Fruit fly (Drosophila melanogaster) whole organism, embryonic: ENCODE data around the gene BBIP1.

Experiments used
- Atf-2 ChIP-seq: fragments of 200-800 bp; sonication (Bioruptor generic); optimal IDR thresholded peaks from 2 replicates; lab custom pipeline; 2016; ENCODE audit warnings: missing biosample characterization, missing genetic modification characterization
- Atf6 ChIP-seq: fragments of 200-800 bp; sonication (Bioruptor generic); IDR thresholded peaks from 2 replicates; pipeline ENCODE4 v1.3.6; 2022; ENCODE audit warnings: missing biosample characterization, missing genetic modification characterization
- CG10565 ChIP-seq: fragments of 200-800 bp; sonication (Bioruptor generic); optimal IDR thresholded peaks from 3 replicates; lab custom pipeline; 2016; ENCODE audit warnings: missing biosample characterization, mild to moderate bottlenecking, missing genetic modification characterization
- CG12942 ChIP-seq: fragments of 200-800 bp; sonication (Bioruptor generic); optimal IDR thresholded peaks from 3 replicates; lab custom pipeline; 2016; ENCODE audit warnings: missing biosample characterization, missing genetic modification characterization
- CG13287 ChIP-seq: fragments of 200-800 bp; sonication (Bioruptor generic); IDR thresholded peaks from 2 replicates; pipeline ENCODE4 v1.3.6; 2022; ENCODE audit warnings: missing biosample characterization, missing genetic modification characterization; ENCODE audit not compliant: partially characterized antibody
- CG14014 ChIP-seq: fragments of 200-800 bp; sonication (Bioruptor generic); IDR thresholded peaks from 2 replicates; pipeline ENCODE4 v1.3.6; 2022; ENCODE audit warnings: missing biosample characterization, missing genetic modification characterization
- CG14710 ChIP-seq: fragments of 200-800 bp; sonication (Bioruptor generic); optimal IDR thresholded peaks from 3 replicates; lab custom pipeline; 2019; ENCODE audit warnings: missing biosample characterization, mild to moderate bottlenecking, missing genetic modification characterization, moderate library complexity
- CG17359 ChIP-seq: fragments of 200-800 bp; sonication (Bioruptor generic); optimal IDR thresholded peaks from 3 replicates; lab custom pipeline; 2018; ENCODE audit warnings: missing biosample characterization, mild to moderate bottlenecking, missing genetic modification characterization, moderate library complexity
- CG17802 ChIP-seq: fragments of 200-800 bp; sonication (Bioruptor generic); optimal IDR thresholded peaks from 2 replicates; lab custom pipeline; 2018; ENCODE audit warnings: missing biosample characterization, mild to moderate bottlenecking, missing genetic modification characterization, moderate library complexity
- CG30403 ChIP-seq: fragments of 200-800 bp; sonication (Bioruptor generic); optimal IDR thresholded peaks from 3 replicates; lab custom pipeline; 2016; ENCODE audit warnings: missing biosample characterization, missing genetic modification characterization
- CG31224 ChIP-seq: fragments of 200-800 bp; sonication (Bioruptor generic); IDR thresholded peaks from 2 replicates; pipeline ENCODE4 v1.3.6; 2022; ENCODE audit warnings: missing biosample characterization, missing genetic modification characterization
- CG3281 ChIP-seq: fragments of 200-800 bp; sonication (Bioruptor generic); optimal IDR thresholded peaks from 3 replicates; lab custom pipeline; 2017; ENCODE audit warnings: missing biosample characterization, mild to moderate bottlenecking, missing genetic modification characterization
- CG33213 ChIP-seq: fragments of 200-800 bp; sonication (Bioruptor generic); optimal IDR thresholded peaks from 3 replicates; lab custom pipeline; 2016; ENCODE audit warnings: missing biosample characterization, missing genetic modification characterization
- CG5245 ChIP-seq: fragments of 200-800 bp; sonication (Bioruptor generic); optimal IDR thresholded peaks from 3 replicates; lab custom pipeline; 2016; ENCODE audit warnings: missing biosample characterization, missing genetic modification characterization
- CG8089 ChIP-seq: fragments of 200-800 bp; sonication (Bioruptor generic); optimal IDR thresholded peaks from 3 replicates; lab custom pipeline; 2016; ENCODE audit warnings: missing biosample characterization, missing genetic modification characterization
- CG8359 ChIP-seq: fragments of 200-800 bp; sonication (Bioruptor generic); optimal IDR thresholded peaks from 2 replicates; lab custom pipeline; 2017; ENCODE audit warnings: missing biosample characterization, mild to moderate bottlenecking, missing genetic modification characterization, borderline replicate concordance
- CG8388 ChIP-seq: fragments of 200-800 bp; sonication (Bioruptor generic); optimal IDR thresholded peaks from 2 replicates; lab custom pipeline; 2019; ENCODE audit warnings: missing biosample characterization, mild to moderate bottlenecking, missing genetic modification characterization, moderate library complexity
- CG9609 ChIP-seq: fragments of 200-800 bp; sonication (Bioruptor generic); optimal IDR thresholded peaks from 3 replicates; lab custom pipeline; 2016; ENCODE audit warnings: missing biosample characterization, missing genetic modification characterization
- Dip2 ChIP-seq: fragments of 200-800 bp; sonication (Bioruptor generic); IDR thresholded peaks from 2 replicates; pipeline ENCODE4 v1.3.6; 2022; ENCODE audit warnings: missing biosample characterization, missing genetic modification characterization
- Ets97D ChIP-seq: fragments of 200-800 bp; sonication (Bioruptor generic); optimal IDR thresholded peaks from 3 replicates; lab custom pipeline; 2016; ENCODE audit warnings: missing biosample characterization, missing genetic modification characterization
- HLH3B ChIP-seq: fragments of 200-800 bp; sonication (Bioruptor generic); IDR thresholded peaks from 2 replicates; pipeline ENCODE4 v1.3.6; 2022; ENCODE audit warnings: missing biosample characterization, missing genetic modification characterization
- Kr ChIP-seq: fragments of 200-800 bp; sonication (Bioruptor generic); optimal IDR thresholded peaks from 2 replicates; lab custom pipeline; 2017; ENCODE audit warnings: missing biosample characterization, mild to moderate bottlenecking, missing genetic modification characterization
- MBD-R2 ChIP-seq: fragments of 200-800 bp; sonication (Bioruptor generic); IDR thresholded peaks from 2 replicates; pipeline ENCODE4 v1.3.6; 2022; ENCODE audit warnings: missing biosample characterization, missing genetic modification characterization
- Neu2 ChIP-seq: fragments of 200-800 bp; sonication (Bioruptor generic); optimal IDR thresholded peaks from 3 replicates; lab custom pipeline; 2016; ENCODE audit warnings: missing biosample characterization, missing genetic modification characterization, borderline replicate concordance
- Oaz ChIP-seq: fragments of 200-800 bp; sonication (Bioruptor generic); IDR thresholded peaks from 2 replicates; pipeline ENCODE4 v1.3.6; 2022; ENCODE audit warnings: missing biosample characterization, missing genetic modification characterization
- Opbp ChIP-seq: fragments of 200-800 bp; sonication (Bioruptor generic); IDR thresholded peaks from 3 replicates; pipeline ENCODE4 v1.3.6; 2022; ENCODE audit warnings: missing biosample characterization, missing genetic modification characterization; ENCODE audit not compliant: partially characterized antibody
- Vsx1 ChIP-seq: fragments of 200-800 bp; sonication (Bioruptor generic); optimal IDR thresholded peaks from 2 replicates; lab custom pipeline; 2017; ENCODE audit warnings: missing biosample characterization, mild to moderate bottlenecking, missing genetic modification characterization, missing genetic modification reagents
- al ChIP-seq: fragments of 200-800 bp; sonication (Bioruptor generic); IDR thresholded peaks from 2 replicates; pipeline ENCODE4 v1.3.6; 2022; ENCODE audit warnings: missing biosample characterization, missing genetic modification characterization
- amos ChIP-seq: fragments of 200-800 bp; sonication (Bioruptor generic); IDR thresholded peaks from 2 replicates; pipeline ENCODE4 v1.3.6; 2022; ENCODE audit warnings: missing biosample characterization, missing genetic modification characterization; ENCODE audit not compliant: partially characterized antibody
- bigmax ChIP-seq: fragments of 200-800 bp; sonication (Bioruptor generic); optimal IDR thresholded peaks from 2 replicates; lab custom pipeline; 2018; ENCODE audit warnings: missing biosample characterization, mild to moderate bottlenecking, missing genetic modification characterization
- cg ChIP-seq: fragments of 200-800 bp; sonication (Bioruptor generic); optimal IDR thresholded peaks from 3 replicates; lab custom pipeline; 2019; ENCODE audit warnings: missing biosample characterization, mild to moderate bottlenecking, missing genetic modification characterization, moderate library complexity
- chinmo ChIP-seq: fragments of 200-800 bp; sonication (Bioruptor generic); IDR thresholded peaks from 4 replicates; pipeline ENCODE4 v1.3.6; 2022; ENCODE audit warnings: missing biosample characterization, missing genetic modification characterization; ENCODE audit not compliant: partially characterized antibody
- corto ChIP-seq: fragments of 200-800 bp; sonication (Bioruptor generic); optimal IDR thresholded peaks from 2 replicates; lab custom pipeline; 2016; ENCODE audit warnings: missing biosample characterization, mild to moderate bottlenecking, missing genetic modification characterization, moderate library complexity
- croc ChIP-seq: fragments of 200-800 bp; sonication (Bioruptor generic); conservative IDR thresholded peaks from 3 replicates; pipeline ENCODE4 v1.3.6; 2022; ENCODE audit warnings: missing biosample characterization, missing genetic modification characterization
- esg ChIP-seq: fragments of 200-800 bp; sonication (Bioruptor generic); conservative IDR thresholded peaks from 2 replicates; pipeline ENCODE4 v1.3.6; 2022; ENCODE audit warnings: missing biosample characterization, missing genetic modification characterization
- fd3F ChIP-seq: fragments of 200-800 bp; sonication (Bioruptor generic); optimal IDR thresholded peaks from 2 replicates; lab custom pipeline; 2018; ENCODE audit warnings: missing biosample characterization, mild to moderate bottlenecking, missing genetic modification characterization, moderate library complexity
- fru ChIP-seq: fragments of >200 bp; optimal IDR thresholded peaks from 2 replicates; lab custom pipeline; 2017
- hb ChIP-seq: fragments of 200-800 bp; sonication (Bioruptor generic); IDR thresholded peaks from 3 replicates; pipeline ENCODE4 v1.3.6; 2022; ENCODE audit warnings: missing biosample characterization, missing genetic modification characterization; ENCODE audit not compliant: partially characterized antibody
- hbn ChIP-seq: fragments of 200-800 bp; sonication (Bioruptor generic); IDR thresholded peaks from 2 replicates; pipeline ENCODE4 v1.3.6; 2022; ENCODE audit warnings: missing biosample characterization, missing genetic modification characterization; ENCODE audit not compliant: partially characterized antibody
- her ChIP-seq: fragments of 200-800 bp; sonication (Bioruptor generic); optimal IDR thresholded peaks from 2 replicates; lab custom pipeline; 2016; ENCODE audit warnings: missing biosample characterization, missing genetic modification characterization
- hkb ChIP-seq, 2 experiments: fragments of 200-800 bp in 1 of 2; fragments of >200 bp in 1 of 2; sonication (Bioruptor generic) in 1 of 2; IDR thresholded peaks in 1 of 2; optimal IDR thresholded peaks in 1 of 2; 2 replicates each; pipeline versions ENCODE4 v1.3.6 to Lab custom; 2017 to 2022; ENCODE audit warnings: missing biosample characterization in 1 of 2, missing genetic modification characterization in 1 of 2
- inv ChIP-seq: fragments of 200-800 bp; sonication (Bioruptor generic); IDR thresholded peaks from 2 replicates; pipeline ENCODE4 v1.3.6; 2022; ENCODE audit warnings: missing biosample characterization, missing genetic modification characterization; ENCODE audit not compliant: partially characterized antibody
- oc ChIP-seq: fragments of 200-800 bp; sonication (Bioruptor generic); optimal IDR thresholded peaks from 2 replicates; lab custom pipeline; 2018; ENCODE audit warnings: missing biosample characterization, mild to moderate bottlenecking, missing genetic modification characterization, moderate library complexity
- onecut ChIP-seq: fragments of 200-800 bp; sonication (Bioruptor generic); IDR thresholded peaks from 2 replicates; pipeline ENCODE4 v1.3.6; 2022; ENCODE audit warnings: missing biosample characterization, missing genetic modification characterization
- org-1 ChIP-seq: fragments of 200-800 bp; sonication (Bioruptor generic); optimal IDR thresholded peaks from 2 replicates; lab custom pipeline; 2017; ENCODE audit warnings: missing biosample characterization, missing genetic modification characterization
- pan ChIP-seq, 4 experiments: fragments of >200 bp in 3 of 4; fragments of 200-800 bp in 1 of 4; sonication (Bioruptor generic) in 1 of 4; optimal IDR thresholded peaks in 3 of 4; IDR thresholded peaks in 1 of 4; 2 replicates each; pipeline versions ENCODE4 v1.3.6 to Lab custom; 2017 to 2022; ENCODE audit warnings: missing biosample characterization in 2 of 4, missing genetic modification characterization in 2 of 4, mixed read lengths in 1 of 4
- peb ChIP-seq: fragments of 200-800 bp; sonication (Bioruptor generic); IDR thresholded peaks from 2 replicates; pipeline ENCODE4 v1.3.6; 2022; ENCODE audit warnings: missing biosample characterization, missing genetic modification characterization
- tin ChIP-seq: fragments of 200-800 bp; sonication (Bioruptor generic); optimal IDR thresholded peaks from 3 replicates; lab custom pipeline; 2016; ENCODE audit warnings: missing biosample characterization, missing genetic modification characterization
- tup ChIP-seq: fragments of 200-800 bp; sonication (Bioruptor generic); optimal IDR thresholded peaks from 2 replicates; lab custom pipeline; 2016; ENCODE audit warnings: missing biosample characterization, mild to moderate bottlenecking, missing genetic modification characterization, moderate library complexity

The BBIP1 gene

dm6 chr3R:9393542-9394025 lies 10.6 kb upstream of the BBIP1 start (continued):
- TF ChIP-seq chinmo (GFP tag; lab: Robert Waterston, UW) (0 out of 4 replicates have a peak, but pooled peaks have one; percentile 54), esg (peak; percentile 33; the same call in 1 of the 2 replicates), onecut (GFP tag; lab: Robert Waterston, UW) (peak; percentile 74), al (GFP tag; lab: Robert Waterston, UW) (peak; percentile 22; the same call in 1 of the 2 replicates), MBD-R2 (no peak), hb (GFP tag; lab: Robert Waterston, UW) (no peak), tin (GFP tag; lab: Kevin White, UChicago) (peak; percentile 64), Opbp (GFP tag; lab: Robert Waterston, UW) (no peak), oc (peak; percentile 66), Atf-2 (GFP tag; lab: Kevin White, UChicago) (peak; percentile 40), inv (GFP tag; lab: Robert Waterston, UW) (no peak), Kr (GFP tag; lab: Kevin White, UChicago) (peak; percentile 87), CG17359 (tag; lab: Kevin White, UChicago) (peak; percentile 82), peb (GFP tag; lab: Robert Waterston, UW) (peak; percentile 57; the same call in 1 of the 2 replicates), CG13287 (GFP tag; lab: Robert Waterston, UW) (no peak), CG3281 (peak; percentile 64), CG30403 (GFP tag; lab: Kevin White, UChicago) (peak; percentile 59), CG8388 (peak; percentile 72), CG14014 (GFP tag; lab: Robert Waterston, UW) (peak; percentile 71), CG10565 (GFP tag; lab: Kevin White, UChicago) (no peak), CG12942 (GFP tag; lab: Kevin White, UChicago) (peak; percentile 23), her (GFP tag; lab: Kevin White, UChicago) (no peak), Neu2 (GFP tag; lab: Kevin White, UChicago) (no peak), Vsx1 (GFP tag; lab: Kevin White, UChicago) (peak; percentile 58), fd3F (GFP tag; lab: Kevin White, UChicago) (peak; percentile 77), CG17802 (peak; percentile 13), Ets97D (no peak), hbn (GFP tag; lab: Robert Waterston, UW) (no peak), croc (GFP tag; lab: Robert Waterston, UW) (peak; percentile 78), CG33213 (peak; percentile 30), CG8089 (GFP tag; lab: Kevin White, UChicago) (peak; percentile 13), hkb (optimal IDR thresholded peaks at IDR 0.05; lab: Kevin White, UChicago) (no peak), hkb (GFP tag; IDR thresholded peaks at IDR 0.05; lab: Robert Waterston, UW) (peak; percentile 75), CG14710 (peak; percentile 85), Dip2 (no peak), pan (optimal IDR thresholded peaks at IDR 0.05; lab: Kevin White, UChicago) (no peak), pan (GFP tag; optimal IDR thresholded peaks at IDR 0.05 in 1 of 2, IDR thresholded peaks at IDR 0.05 in 1 of 2) (peak in 1 of 2 experiments; percentile 68), corto (GFP tag; lab: Kevin White, UChicago) (peak; percentile 59), org-1 (GFP tag; lab: Kevin White, UChicago) (peak; percentile 42), Atf6 (GFP tag; lab: Robert Waterston, UW) (peak; percentile 67), CG9609 (GFP tag; lab: Kevin White, UChicago) (peak; percentile 7), HLH3B (GFP tag; lab: Robert Waterston, UW) (peak; percentile 65), amos (GFP tag; lab: Robert Waterston, UW) (no peak), cg (peak; percentile 15), CG8359 (GFP tag; lab: Kevin White, UChicago) (peak; percentile 71), bigmax (GFP tag; lab: Kevin White, UChicago) (no peak), fru (lab: Kevin White, UChicago) (no peak), CG31224 (peak; percentile 42; the same call in 1 of the 2 replicates), CG5245 (GFP tag; lab: Kevin White, UChicago) (peak; percentile 48), tup (GFP tag; lab: Kevin White, UChicago) (peak; percentile 44), Oaz (GFP tag; lab: Robert Waterston, UW) (no peak)
